Worm (Caenorhabditis elegans) whole organism, L2 larva: ENCODE data around the gene dct-11.

ENCODE experiments used
- C34F6.9 ChIP-seq: fragments of 150-350 bp; optimal IDR thresholded peaks from 2 replicates; lab custom pipeline; 2014; ENCODE audit warnings: missing biosample characterization, missing genetic modification characterization
- F13H6.1 ChIP-seq: sonication (generic microtip); optimal IDR thresholded peaks from 2 replicates; lab custom pipeline; 2016; ENCODE audit warnings: missing genetic modification characterization, missing compliant biosample characterization
- R02D3.7 ChIP-seq: fragments of 150-350 bp; optimal IDR thresholded peaks from 2 replicates; lab custom pipeline; 2014; ENCODE audit warnings: missing biosample characterization, missing genetic modification characterization
- Y55F3AM.14 ChIP-seq: fragments of 200-800 bp; sonication (Bioruptor generic); optimal IDR thresholded peaks from 2 replicates; lab custom pipeline; 2018; ENCODE audit warnings: mild to moderate bottlenecking, missing genetic modification characterization, missing compliant biosample characterization
- ZK546.5 ChIP-seq: sonication (generic microtip); optimal IDR thresholded peaks from 2 replicates; lab custom pipeline; 2017; ENCODE audit warnings: missing biosample characterization, missing genetic modification characterization
- alr-1 ChIP-seq: fragments of 150-350 bp; optimal IDR thresholded peaks from 2 replicates; lab custom pipeline; 2014; ENCODE audit warnings: missing biosample characterization, missing genetic modification characterization
- aly-2 ChIP-seq: fragments of 150-350 bp; optimal IDR thresholded peaks from 2 replicates; lab custom pipeline; 2014; ENCODE audit warnings: missing biosample characterization, missing genetic modification characterization
- ama-1 ChIP-seq: fragments of 150-350 bp; optimal IDR thresholded peaks from 2 replicates; lab custom pipeline; 2018; ENCODE audit warnings: inconsistent platforms
- blmp-1 ChIP-seq: sonication (generic microtip); optimal IDR thresholded peaks from 2 replicates; lab custom pipeline; 2017; ENCODE audit warnings: missing genetic modification characterization, mild to moderate bottlenecking, missing compliant biosample characterization, antibody characterized with exemption, moderate library complexity; ENCODE audit not compliant: insufficient read depth
- ceh-16 ChIP-seq: fragments of 150-350 bp; optimal IDR thresholded peaks from 2 replicates; lab custom pipeline; 2014; ENCODE audit warnings: missing biosample characterization, missing genetic modification characterization
- ceh-82 ChIP-seq: fragments of 150-350 bp; optimal IDR thresholded peaks from 2 replicates; lab custom pipeline; 2014; ENCODE audit warnings: missing biosample characterization, missing genetic modification characterization
- crh-2 ChIP-seq: sonication (generic microtip); optimal IDR thresholded peaks from 2 replicates; lab custom pipeline; 2017; ENCODE audit warnings: missing biosample characterization, missing genetic modification characterization
- dmd-4 ChIP-seq: sonication (generic microtip); optimal IDR thresholded peaks from 2 replicates; lab custom pipeline; 2017; ENCODE audit warnings: missing biosample characterization, missing genetic modification characterization
- egl-27 ChIP-seq: sonication (generic microtip); optimal IDR thresholded peaks from 3 replicates; lab custom pipeline; 2017; ENCODE audit warnings: missing biosample characterization, missing genetic modification reagents, missing genetic modification characterization
- elt-1 ChIP-seq: fragments of 150-350 bp; optimal IDR thresholded peaks from 2 replicates; lab custom pipeline; 2014; ENCODE audit warnings: missing biosample characterization, missing genetic modification characterization
- elt-3 ChIP-seq: sonication (generic microtip); optimal IDR thresholded peaks from 2 replicates; lab custom pipeline; 2017; ENCODE audit warnings: missing biosample characterization, missing genetic modification characterization
- fos-1 ChIP-seq: fragments of 150-350 bp; optimal IDR thresholded peaks from 2 replicates; lab custom pipeline; 2014; ENCODE audit warnings: missing biosample characterization, missing genetic modification characterization
- gmeb-1 ChIP-seq: fragments of 150-350 bp; optimal IDR thresholded peaks from 2 replicates; lab custom pipeline; 2014; ENCODE audit warnings: missing biosample characterization, missing genetic modification characterization
- lin-11 ChIP-seq: fragments of 150-350 bp; sonication (generic microtip); optimal IDR thresholded peaks from 2 replicates; lab custom pipeline; 2014; ENCODE audit warnings: missing biosample characterization, missing genetic modification characterization, inconsistent platforms, mixed read lengths
- lin-13 ChIP-seq: fragments of 150-350 bp; optimal IDR thresholded peaks from 2 replicates; lab custom pipeline; 2014; ENCODE audit warnings: missing biosample characterization, missing genetic modification reagents, missing genetic modification characterization
- lin-39 ChIP-seq: fragments of 150-350 bp; optimal IDR thresholded peaks from 2 replicates; lab custom pipeline; 2014; ENCODE audit warnings: missing biosample characterization, missing genetic modification reagents, missing genetic modification characterization
- lsy-2 ChIP-seq, 2 experiments: fragments of 150-350 bp in 1 of 2; sonication (generic microtip) in 1 of 2; optimal IDR thresholded peaks; 2 replicates each; lab custom pipeline; 2014 to 2017; ENCODE audit warnings: missing biosample characterization in 2 of 2, missing genetic modification characterization in 2 of 2
- mab-5 ChIP-seq: fragments of 150-350 bp; optimal IDR thresholded peaks from 2 replicates; lab custom pipeline; 2014; ENCODE audit warnings: missing biosample characterization, missing genetic modification characterization
- mbf-1 ChIP-seq: sonication (generic microtip); optimal IDR thresholded peaks from 2 replicates; lab custom pipeline; 2017; ENCODE audit warnings: missing biosample characterization, missing genetic modification characterization
- nhr-10 ChIP-seq: sonication (generic microtip); optimal IDR thresholded peaks from 2 replicates; lab custom pipeline; 2017; ENCODE audit warnings: missing biosample characterization, missing genetic modification characterization
- nhr-11 ChIP-seq: fragments of 150-350 bp; optimal IDR thresholded peaks from 2 replicates; lab custom pipeline; 2014; ENCODE audit warnings: missing biosample characterization, missing genetic modification characterization
- nhr-12 ChIP-seq: fragments of 150-350 bp; optimal IDR thresholded peaks from 2 replicates; lab custom pipeline; 2014; ENCODE audit warnings: missing biosample characterization, missing genetic modification characterization
- nhr-129 ChIP-seq: fragments of 150-350 bp; optimal IDR thresholded peaks from 2 replicates; lab custom pipeline; 2014; ENCODE audit warnings: missing biosample characterization, missing genetic modification characterization
- nhr-23 ChIP-seq: fragments of 150-350 bp; optimal IDR thresholded peaks from 2 replicates; lab custom pipeline; 2014; ENCODE audit warnings: missing biosample characterization, missing genetic modification reagents, missing genetic modification characterization
- nhr-237 ChIP-seq: fragments of 150-350 bp; optimal IDR thresholded peaks from 2 replicates; lab custom pipeline; 2014; ENCODE audit warnings: missing biosample characterization, missing genetic modification characterization
- nhr-25 ChIP-seq: fragments of 150-350 bp; sonication (generic microtip); optimal IDR thresholded peaks from 3 replicates; lab custom pipeline; 2014; ENCODE audit warnings: missing biosample characterization, missing genetic modification characterization
- nhr-6 ChIP-seq: fragments of 150-350 bp; optimal IDR thresholded peaks from 2 replicates; lab custom pipeline; 2014; ENCODE audit warnings: missing biosample characterization, missing genetic modification characterization
- nhr-77 ChIP-seq: fragments of 150-350 bp; optimal IDR thresholded peaks from 2 replicates; lab custom pipeline; 2014; ENCODE audit warnings: missing biosample characterization, missing genetic modification characterization
- peb-1 ChIP-seq: fragments of 150-350 bp; optimal IDR thresholded peaks from 2 replicates; lab custom pipeline; 2014; ENCODE audit warnings: missing biosample characterization, missing genetic modification characterization
- sem-4 ChIP-seq: fragments of 150-350 bp; optimal IDR thresholded peaks from 2 replicates; lab custom pipeline; 2014; ENCODE audit warnings: missing biosample characterization, missing genetic modification reagents, missing genetic modification characterization
- skn-1 ChIP-seq: sonication (generic microtip); optimal IDR thresholded peaks from 2 replicates; lab custom pipeline; 2017; ENCODE audit warnings: missing biosample characterization, missing genetic modification characterization
- sma-3 ChIP-seq: sonication (generic microtip); optimal IDR thresholded peaks from 2 replicates; lab custom pipeline; 2016; ENCODE audit warnings: missing genetic modification reagents, missing genetic modification characterization, missing compliant biosample characterization
- sma-9 ChIP-seq, 2 experiments: fragments of 150-350 bp in 1 of 2; sonication (generic microtip) in 1 of 2; optimal IDR thresholded peaks; 2 replicates each; lab custom pipeline; 2014 to 2016; ENCODE audit warnings: missing genetic modification characterization in 2 of 2, mild to moderate bottlenecking in 1 of 2, missing biosample characterization in 1 of 2, missing compliant biosample characterization in 1 of 2, missing genetic modification reagents in 1 of 2, moderate library complexity in 1 of 2
- snpc-4 ChIP-seq: fragments of 150-350 bp; optimal IDR thresholded peaks from 2 replicates; lab custom pipeline; 2014; ENCODE audit warnings: missing biosample characterization, missing genetic modification characterization
- unc-39 ChIP-seq: fragments of 150-350 bp; optimal IDR thresholded peaks from 2 replicates; lab custom pipeline; 2014; ENCODE audit warnings: missing biosample characterization, missing genetic modification characterization
- unc-55 ChIP-seq: fragments of 150-350 bp; sonication (generic microtip); optimal IDR thresholded peaks from 3 replicates; lab custom pipeline; 2014; ENCODE audit warnings: missing biosample characterization, missing genetic modification reagents, missing genetic modification characterization
- unc-62 ChIP-seq: fragments of 150-350 bp; optimal IDR thresholded peaks from 2 replicates; lab custom pipeline; 2014; ENCODE audit warnings: missing biosample characterization, missing genetic modification reagents, missing genetic modification characterization
- zag-1 ChIP-seq: fragments of 150-350 bp; optimal IDR thresholded peaks from 2 replicates; lab custom pipeline; 2014; ENCODE audit warnings: missing biosample characterization, missing genetic modification characterization
- ztf-4 ChIP-seq: fragments of 150-350 bp; optimal IDR thresholded peaks from 2 replicates; lab custom pipeline; 2014; ENCODE audit warnings: missing biosample characterization, missing genetic modification characterization

The dct-11 gene

DNA sequence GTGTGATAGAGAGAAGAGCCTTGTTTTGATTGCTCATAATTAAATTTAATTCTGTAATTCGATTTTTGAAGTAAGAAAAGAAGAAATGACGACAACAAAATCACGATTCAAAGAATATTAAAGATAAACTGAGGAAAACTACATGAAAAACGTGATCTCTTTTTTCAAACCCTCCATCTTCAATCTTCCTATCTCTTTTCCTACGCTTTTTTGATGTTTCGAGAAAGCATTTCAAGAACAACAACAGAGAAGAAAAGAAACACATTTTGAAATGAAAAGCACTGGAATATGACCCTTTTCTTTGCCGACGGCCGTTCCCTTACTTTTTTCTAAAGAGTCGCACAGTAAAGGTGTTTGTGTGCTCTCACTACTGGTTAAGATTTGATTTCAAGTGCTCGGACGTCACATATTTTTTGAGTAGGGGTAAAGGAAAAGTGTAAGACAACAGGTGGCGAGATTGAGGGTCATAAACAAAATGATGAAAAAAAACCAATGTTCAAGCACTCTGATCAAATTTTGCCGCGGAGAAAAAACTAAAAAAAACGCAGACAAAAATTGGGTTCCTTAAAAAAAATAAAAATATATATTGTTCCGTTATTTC is 33.6 kb downstream of the dct-11 start, which contains the start of gene F13D11.3:
Gene F13D11.3, minus strand, starts transcription at position 51 of the 601 bp plus-strand sequence.
- no peak for TF ChIP-seq unc-55 (GFP tag; lab: Kevin White, UChicago)
- TF ChIP-seq mab-5 (tag; lab: Kevin White, UChicago), result peak; percentile 4
- TF ChIP-seq F13H6.1 (tag; lab: Kevin White, UChicago), result peak; percentile 52

DNA sequence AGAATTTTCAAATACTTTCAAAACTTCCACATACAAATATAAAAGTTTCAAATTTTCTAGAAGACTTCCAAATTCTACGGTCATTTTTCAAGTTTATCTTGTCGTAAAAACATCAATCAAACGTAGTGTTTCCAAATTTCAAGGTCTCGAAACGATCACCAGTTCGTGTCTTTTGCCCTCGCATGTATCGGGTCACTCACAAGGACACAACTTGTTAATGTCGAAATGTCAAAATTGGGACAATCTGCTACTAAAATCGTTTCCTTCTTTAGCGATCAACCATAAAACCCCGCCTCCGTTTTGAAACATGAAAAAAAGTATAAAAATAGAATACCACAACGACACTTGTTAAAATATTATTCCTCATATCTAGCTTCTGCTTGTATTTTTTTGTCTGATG is 36.1 kb downstream of the dct-11 start:
- TF ChIP-seq elt-3 (tag; lab: Kevin White, UChicago), result no peak
- TF ChIP-seq C34F6.9 (tag; lab: Kevin White, UChicago), result peak; percentile 11
- no peak for TF ChIP-seq ZK546.5
- peak; percentile 19 for TF ChIP-seq F13H6.1 (tag; lab: Kevin White, UChicago)
- no peak for TF ChIP-seq nhr-77 (tag; lab: Kevin White, UChicago)
- TF ChIP-seq snpc-4 (tag; lab: Kevin White, UChicago), result no peak
- TF ChIP-seq sem-4 (tag; lab: Kevin White, UChicago), result peak; percentile 5
- TF ChIP-seq ceh-16 (tag; lab: Kevin White, UChicago), result peak; percentile 32
- peak; percentile 25 for TF ChIP-seq nhr-6 (tag; lab: Kevin White, UChicago)
- no peak for TF ChIP-seq lsy-2 (tag; optimal IDR thresholded peaks at IDR 0.05; lab: Kevin White, UChicago)
- peak; percentile 90 for TF ChIP-seq nhr-25 (tag; lab: Kevin White, UChicago)
- TF ChIP-seq, all 48 proteins: peak for 6

ce11 chrX:5802582-5802981 is 37.0 kb downstream of the dct-11 start:
- TF ChIP-seq unc-39, result no peak

ce11 chrX:5801156-5801592 is 38.4 kb downstream of the dct-11 start:
- TF ChIP-seq F13H6.1 (tag; lab: Kevin White, UChicago) (peak; percentile 94), lsy-2 (tag; optimal IDR thresholded peaks at IDR 0.05; lab: Kevin White, UChicago) (peak; percentile 75 to 87), nhr-25 (tag; lab: Kevin White, UChicago) (peak; percentile 87), ceh-82 (tag; lab: Kevin White, UChicago) (peak; percentile 72), skn-1 (tag; lab: Kevin White, UChicago) (peak; percentile 47), R02D3.7 (tag; lab: Kevin White, UChicago) (no peak), zag-1 (tag; lab: Kevin White, UChicago) (peak; percentile 86), peb-1 (tag; lab: Kevin White, UChicago) (no peak), nhr-11 (tag; lab: Kevin White, UChicago) (peak; percentile 49), elt-3 (tag; lab: Kevin White, UChicago) (no peak), C34F6.9 (tag; lab: Kevin White, UChicago) (peak; percentile 87), lin-13 (peak; percentile 86), crh-2 (tag; lab: Kevin White, UChicago) (peak; percentile 92), sma-9 (GFP tag; optimal IDR thresholded peaks at IDR 0.05; lab: Kevin White, UChicago) (peak; percentile 89), sma-9 (tag; optimal IDR thresholded peaks at IDR 0.05; lab: Kevin White, UChicago) (no peak), Y55F3AM.14 (peak; percentile 83), snpc-4 (tag; lab: Kevin White, UChicago) (no peak), nhr-23 (no peak), alr-1 (tag; lab: Kevin White, UChicago) (no peak), nhr-10 (tag; lab: Kevin White, UChicago) (peak; percentile 61), mbf-1 (tag; lab: Kevin White, UChicago) (no peak), aly-2 (tag; lab: Kevin White, UChicago) (no peak), nhr-129 (tag; lab: Kevin White, UChicago) (peak; percentile 95), elt-1 (no peak), unc-62 (GFP tag; lab: Kevin White, UChicago) (peak; percentile 6), nhr-237 (tag; lab: Kevin White, UChicago) (peak; percentile 23), ceh-16 (tag; lab: Kevin White, UChicago) (peak; percentile 70), ztf-4 (peak; percentile 90), sem-4 (tag; lab: Kevin White, UChicago) (peak; percentile 88), lin-39 (tag; lab: Kevin White, UChicago) (peak; percentile 45), nhr-77 (tag; lab: Kevin White, UChicago) (no peak), unc-55 (GFP tag; lab: Kevin White, UChicago) (peak; percentile 82), lin-11 (peak; percentile 22), nhr-12 (tag; lab: Kevin White, UChicago) (peak; percentile 54), ZK546.5 (no peak), blmp-1 (tag; lab: Kevin White, UChicago) (peak; percentile 33), fos-1 (peak; percentile 66), ama-1 (lab: Kevin White, UChicago) (peak; percentile 5), sma-3 (GFP tag; lab: Kevin White, UChicago) (peak; percentile 81), mab-5 (tag; lab: Kevin White, UChicago) (peak; percentile 61), unc-39 (no peak), dmd-4 (no peak), egl-27 (tag; lab: Kevin White, UChicago) (peak; percentile 92), gmeb-1 (tag; lab: Kevin White, UChicago) (peak; percentile 69)
